Fruit fly (Drosophila melanogaster) whole organism, prepupa: ENCODE measurements around the gene Mgat3.

ENCODE experiments used
- CG3032 ChIP-seq: fragments of 200-800 bp; optimal IDR thresholded peaks from 2 replicates; lab custom pipeline; 2019; ENCODE audit warnings: missing biosample characterization, mild to moderate bottlenecking, missing genetic modification characterization, moderate library complexity
- CG6792 ChIP-seq: fragments of 200-800 bp; sonication (Bioruptor generic); optimal IDR thresholded peaks from 3 replicates; lab custom pipeline; 2016; ENCODE audit warnings: missing biosample characterization, missing genetic modification characterization
- CG8119 ChIP-seq: fragments of 200-800 bp; sonication (Bioruptor generic); IDR thresholded peaks from 3 replicates; pipeline ENCODE4 v1.3.6; 2022; ENCODE audit warnings: missing biosample characterization, missing genetic modification characterization
- CG8319 ChIP-seq: fragments of 200-800 bp; sonication (Bioruptor generic); optimal IDR thresholded peaks from 3 replicates; lab custom pipeline; 2016; ENCODE audit warnings: missing biosample characterization, missing genetic modification characterization
- Eip93F ChIP-seq: fragments of 200-800 bp; sonication (Bioruptor generic); optimal IDR thresholded peaks from 2 replicates; lab custom pipeline; 2016; ENCODE audit warnings: missing biosample characterization, mild to moderate bottlenecking, missing genetic modification characterization
- Hr39 ChIP-seq: fragments of 200-800 bp; sonication (Bioruptor generic); optimal IDR thresholded peaks from 2 replicates; lab custom pipeline; 2016; ENCODE audit warnings: missing biosample characterization, missing genetic modification characterization
- Lpt ChIP-seq: fragments of 200-800 bp; sonication (Bioruptor generic); optimal IDR thresholded peaks from 3 replicates; lab custom pipeline; 2016; ENCODE audit warnings: missing biosample characterization, missing genetic modification characterization
- Met ChIP-seq: fragments of 200-800 bp; sonication (Bioruptor generic); optimal IDR thresholded peaks from 3 replicates; lab custom pipeline; 2016; ENCODE audit warnings: missing biosample characterization, missing genetic modification characterization
- OdsH ChIP-seq: fragments of 200-800 bp; sonication (Bioruptor generic); optimal IDR thresholded peaks from 3 replicates; lab custom pipeline; 2016; ENCODE audit warnings: missing biosample characterization, missing genetic modification characterization
- achi ChIP-seq: fragments of 200-800 bp; sonication (Bioruptor generic); optimal IDR thresholded peaks from 3 replicates; lab custom pipeline; 2016; ENCODE audit warnings: missing biosample characterization, missing genetic modification characterization
- fd59A ChIP-seq: fragments of 200-800 bp; sonication (Bioruptor generic); optimal IDR thresholded peaks from 2 replicates; lab custom pipeline; 2017; ENCODE audit warnings: missing biosample characterization, mild to moderate bottlenecking, missing genetic modification characterization, missing genetic modification reagents
- fd85E ChIP-seq: fragments of 200-800 bp; sonication (Bioruptor generic); optimal IDR thresholded peaks from 3 replicates; lab custom pipeline; 2016; ENCODE audit warnings: missing biosample characterization, missing genetic modification characterization
- pdm3 ChIP-seq: fragments of 200-800 bp; sonication (Bioruptor generic); optimal IDR thresholded peaks from 3 replicates; lab custom pipeline; 2016; ENCODE audit warnings: missing biosample characterization, missing genetic modification characterization
- vri ChIP-seq: fragments of 200-800 bp; sonication (Bioruptor generic); optimal IDR thresholded peaks from 3 replicates; lab custom pipeline; 2016; ENCODE audit warnings: missing biosample characterization, mild to moderate bottlenecking, missing genetic modification characterization

DNA sequence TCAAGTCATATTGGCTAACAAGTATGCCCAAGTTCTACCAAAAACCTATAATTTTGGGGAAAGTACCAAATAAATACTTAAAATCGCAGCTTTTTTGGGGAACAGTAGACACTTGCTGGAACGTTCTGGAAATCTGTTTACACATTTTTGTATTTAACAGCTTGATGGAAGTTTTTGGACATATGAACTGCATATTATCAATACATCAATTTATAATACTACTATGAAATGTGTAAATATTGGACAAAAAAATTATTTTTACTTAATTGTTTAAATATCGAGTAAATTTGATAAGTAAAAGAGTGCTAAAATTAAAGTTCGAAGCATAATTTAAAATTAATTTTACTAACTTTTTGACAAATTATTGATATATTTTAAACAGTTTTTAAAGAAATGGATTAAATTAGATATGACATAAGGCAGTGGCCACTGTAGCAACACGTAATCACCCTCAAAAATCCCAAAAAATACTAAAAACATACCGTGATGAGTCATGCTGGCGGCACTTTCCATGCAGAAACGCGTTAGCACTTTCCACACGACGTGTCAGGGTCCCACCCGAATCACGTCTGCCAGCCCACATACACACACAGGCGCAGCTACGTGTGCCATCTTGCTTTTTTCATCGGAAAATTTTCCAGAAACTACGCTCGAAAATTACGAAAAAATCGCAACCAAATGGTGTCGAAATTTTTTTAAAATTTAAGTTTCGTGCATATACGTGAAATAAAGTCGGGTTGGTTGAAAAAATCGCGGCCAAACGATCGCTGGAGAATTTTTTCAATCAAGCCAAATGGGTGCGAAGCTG is 17.2 kb downstream of the Mgat3 start, which contains the start of gene Sirt1:
- peak; percentile 26 for TF ChIP-seq Eip93F (GFP tag; lab: Kevin White, UChicago)
- peak; percentile 84 for TF ChIP-seq achi (GFP tag; lab: Kevin White, UChicago)
- no peak for TF ChIP-seq CG8319
- peak; percentile 75 for TF ChIP-seq fd59A (GFP tag; lab: Kevin White, UChicago)
- no peak for TF ChIP-seq fd85E (GFP tag; lab: Kevin White, UChicago)
- peak; percentile 78 for TF ChIP-seq CG8119 (GFP tag; lab: Robert Waterston, UW)
- TF ChIP-seq OdsH (GFP tag; lab: Kevin White, UChicago) = peak; percentile 89
- no peak for TF ChIP-seq vri (GFP tag; lab: Kevin White, UChicago)
- TF ChIP-seq Hr39 (GFP tag; lab: Kevin White, UChicago) = peak; percentile 85
- peak; percentile 83 for TF ChIP-seq CG6792 (GFP tag; lab: Kevin White, UChicago)
- peak; percentile 60 for TF ChIP-seq Lpt
- peak; percentile 81 for TF ChIP-seq Met (GFP tag; lab: Kevin White, UChicago)
- TF ChIP-seq CG3032 (tag; lab: Kevin White, UChicago) = peak; percentile 87
- TF ChIP-seq pdm3 (GFP tag; lab: Kevin White, UChicago) = peak; percentile 76
